Worm (Caenorhabditis elegans): ENCODE results near the gene F28H7.3.

The F28H7.3 gene

ce11 chrV:10736756-10737155 lies 13.8 kb downstream of the F28H7.3 start, which contains the start of the genes mre-11 and wdr-5.3:
Gene mre-11, minus strand, starts transcription at chrV:10736868.
Gene wdr-5.3, plus strand, starts transcription at chrV:10737116.
- TF ChIP-seq jun-1 (tag; optimal IDR thresholded peaks at IDR 0.05) (no peak), nhr-25 (tag; optimal IDR thresholded peaks at IDR 0.05) (peak; percentile 24), nhr-67 (tag; optimal IDR thresholded peaks at IDR 0.05) (no peak), snpc-4 (tag; optimal IDR thresholded peaks at IDR 0.05) (peak; percentile 85), ztf-11 (tag; optimal IDR thresholded peaks at IDR 0.05) (no peak), nhr-76 (tag; optimal IDR thresholded peaks at IDR 0.05) (no peak), elt-2 (tag; optimal IDR thresholded peaks at IDR 0.05) (peak; percentile 36), fkh-2 (tag; optimal IDR thresholded peaks at IDR 0.05) (no peak), skn-1 (tag; optimal IDR thresholded peaks at IDR 0.05) (peak; percentile 12), ceh-9 (tag; optimal IDR thresholded peaks at IDR 0.05) (no peak), mml-1 (tag; optimal IDR thresholded peaks at IDR 0.05) (no peak), nhr-43 (tag; optimal IDR thresholded peaks at IDR 0.05; ENCODE audit: poor library complexity, severe bottlenecking) (peak; percentile 58), egl-5 (tag; optimal IDR thresholded peaks at IDR 0.05) (no peak), ceh-16 (tag; optimal IDR thresholded peaks at IDR 0.05) (no peak), lin-15B (tag; optimal IDR thresholded peaks at IDR 0.05) (peak; percentile 76), aly-2 (tag; optimal IDR thresholded peaks at IDR 0.05) (no peak), daf-12 (tag; optimal IDR thresholded peaks at IDR 0.05) (no peak), ama-1 (optimal IDR thresholded peaks at IDR 0.05) (no peak), elt-3 (tag; optimal IDR thresholded peaks at IDR 0.05) (no peak), eor-1 (tag; optimal IDR thresholded peaks at IDR 0.05) (no peak), ceh-82 (tag; optimal IDR thresholded peaks at IDR 0.05) (no peak), ceh-28 (tag; optimal IDR thresholded peaks at IDR 0.05) (no peak), nhr-11 (tag; optimal IDR thresholded peaks at IDR 0.05) (no peak), nhr-77 (tag; optimal IDR thresholded peaks at IDR 0.05) (no peak), mdl-1 (tag; optimal IDR thresholded peaks at IDR 0.05) (no peak), unc-39 (tag; optimal IDR thresholded peaks at IDR 0.05) (no peak), nhr-237 (tag; optimal IDR thresholded peaks at IDR 0.05) (no peak), pha-4 (tag; optimal IDR thresholded peaks at IDR 0.05) (no peak), pqm-1 (tag; optimal IDR thresholded peaks at IDR 0.05) (no peak), nhr-23 (tag; optimal IDR thresholded peaks at IDR 0.05) (peak; percentile 62), elt-1 (tag; optimal IDR thresholded peaks at IDR 0.05) (no peak), nfya-1 (tag; optimal IDR thresholded peaks at IDR 0.05; ENCODE audit: insufficient read depth) (peak; percentile 66), unc-62 (GFP tag; optimal IDR thresholded peaks at IDR 0.05) (no peak), fkh-10 (GFP tag; optimal IDR thresholded peaks at IDR 0.05) (no peak)

ce11 chrV:10731989-10732472 lies 18.6 kb downstream of the F28H7.3 start, which contains the start of gene T28B11.1:
Gene T28B11.1, minus strand, starts transcription at chrV:10732422.
- TF ChIP-seq fos-1 (tag; optimal IDR thresholded peaks at IDR 0.05) (no peak), elt-2 (tag; optimal IDR thresholded peaks at IDR 0.05) (peak; percentile 80)

- TF ChIP-seq eor-1 (tag; optimal IDR thresholded peaks at IDR 0.05) (no peak), sea-2 (GFP tag; optimal IDR thresholded peaks at IDR 0.05) (no peak), ceh-82 (tag; optimal IDR thresholded peaks at IDR 0.05) (no peak), fkh-2 (tag; optimal IDR thresholded peaks at IDR 0.05) (no peak), nhr-11 (tag; optimal IDR thresholded peaks at IDR 0.05) (peak; percentile 7), lin-39 (tag; optimal IDR thresholded peaks at IDR 0.05) (no peak), unc-62 (GFP tag; optimal IDR thresholded peaks at IDR 0.05) (peak; percentile 1)
Observed at ce11 chrV:10730824-10731416, 19.7 kb downstream of the F28H7.3 start.

- TF ChIP-seq nhr-25 (tag; optimal IDR thresholded peaks at IDR 0.05) (peak; percentile 17), nfya-1 (tag; optimal IDR thresholded peaks at IDR 0.05; ENCODE audit: insufficient read depth) (peak; percentile 2), elt-2 (tag; optimal IDR thresholded peaks at IDR 0.05) (peak; percentile 94), ceh-16 (tag; optimal IDR thresholded peaks at IDR 0.05) (no peak), snpc-4 (tag; optimal IDR thresholded peaks at IDR 0.05) (peak; percentile 38), pha-4 (tag; optimal IDR thresholded peaks at IDR 0.05) (peak; percentile 26), mdl-1 (tag; optimal IDR thresholded peaks at IDR 0.05) (peak; percentile 5), egl-27 (tag; optimal IDR thresholded peaks at IDR 0.05) (peak; percentile 90), pqm-1 (tag; optimal IDR thresholded peaks at IDR 0.05) (peak; percentile 87), nhr-67 (tag; optimal IDR thresholded peaks at IDR 0.05) (no peak), nhr-23 (tag; optimal IDR thresholded peaks at IDR 0.05) (peak; percentile 76), R02D3.7 (tag; optimal IDR thresholded peaks at IDR 0.05) (no peak), daf-12 (tag; optimal IDR thresholded peaks at IDR 0.05) (no peak), fkh-2 (tag; optimal IDR thresholded peaks at IDR 0.05) (no peak), jun-1 (tag; optimal IDR thresholded peaks at IDR 0.05) (peak; percentile 58), ceh-28 (tag; optimal IDR thresholded peaks at IDR 0.05) (peak; percentile 59)
Observed at ce11 chrV:10729456-10729904, 21.1 kb downstream of the F28H7.3 start.

Data from whole organism, L3 larva.